Fruit fly (Drosophila melanogaster) Kc167 (cell line): ENCODE measurements around the gene Kcmf1.

Source experiments
- Myc ChIP-seq: fragments of >200 bp; optimal IDR thresholded peaks from 2 replicates; lab custom pipeline; 2017; ENCODE audit warnings: missing external identifiers
- Sin3A ChIP-seq: fragments of >200 bp; optimal IDR thresholded peaks from 2 replicates; lab custom pipeline; 2018; ENCODE audit warnings: missing external identifiers
- h ChIP-seq: fragments of >200 bp; optimal IDR thresholded peaks from 3 replicates; lab custom pipeline; 2018; ENCODE audit warnings: missing external identifiers
- insv ChIP-seq: fragments of >200 bp; optimal IDR thresholded peaks from 3 replicates; lab custom pipeline; 2018; ENCODE audit warnings: missing external identifiers
- psq ChIP-seq: fragments of >200 bp; optimal IDR thresholded peaks from 2 replicates; lab custom pipeline; 2017; ENCODE audit warnings: missing external identifiers
- ttk ChIP-seq: sonication (Bioruptor generic); optimal IDR thresholded peaks from 2 replicates; lab custom pipeline; 2017; ENCODE audit warnings: missing external identifiers

Gene Kcmf1

DNA sequence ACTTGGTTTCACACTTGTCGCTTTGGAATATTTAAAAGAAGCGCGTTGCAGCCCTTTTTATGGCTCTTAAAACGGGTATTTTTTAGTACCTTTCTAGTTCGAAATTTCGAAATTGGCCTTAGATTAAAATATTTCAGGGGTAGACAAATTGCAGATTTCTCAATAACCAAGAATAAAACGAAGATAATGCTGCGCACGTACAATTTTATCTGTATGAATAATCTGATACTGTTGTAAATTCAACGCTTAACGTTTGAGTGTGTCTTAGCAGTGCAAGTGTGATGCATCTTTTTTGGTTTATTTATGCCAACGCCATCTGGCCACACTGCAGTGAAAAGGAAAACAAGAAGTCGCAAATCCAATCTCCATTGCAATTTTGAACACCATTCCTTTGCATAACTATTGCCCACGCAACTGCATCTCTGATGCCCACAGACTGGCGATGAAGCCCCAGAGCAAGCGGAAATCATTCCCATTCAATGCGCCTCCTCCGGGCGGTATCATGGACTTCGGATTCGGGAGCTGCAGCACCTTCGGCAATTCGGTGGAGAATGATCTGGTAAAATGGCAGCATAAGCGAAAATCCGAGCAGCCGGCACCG lies 35.9 kb upstream of the Kcmf1 start, which contains the start of gene Nmdmc:
Nmdmc (minus strand) TSS at position 37 of the 601 bp plus-strand sequence.
- TF ChIP-seq Sin3A (no peak), ttk (no peak), h (lab: Kevin White, UChicago) (no peak), Myc (no peak), insv (lab: Kevin White, UChicago) (no peak), psq (lab: Kevin White, UChicago) (no peak)

DNA sequence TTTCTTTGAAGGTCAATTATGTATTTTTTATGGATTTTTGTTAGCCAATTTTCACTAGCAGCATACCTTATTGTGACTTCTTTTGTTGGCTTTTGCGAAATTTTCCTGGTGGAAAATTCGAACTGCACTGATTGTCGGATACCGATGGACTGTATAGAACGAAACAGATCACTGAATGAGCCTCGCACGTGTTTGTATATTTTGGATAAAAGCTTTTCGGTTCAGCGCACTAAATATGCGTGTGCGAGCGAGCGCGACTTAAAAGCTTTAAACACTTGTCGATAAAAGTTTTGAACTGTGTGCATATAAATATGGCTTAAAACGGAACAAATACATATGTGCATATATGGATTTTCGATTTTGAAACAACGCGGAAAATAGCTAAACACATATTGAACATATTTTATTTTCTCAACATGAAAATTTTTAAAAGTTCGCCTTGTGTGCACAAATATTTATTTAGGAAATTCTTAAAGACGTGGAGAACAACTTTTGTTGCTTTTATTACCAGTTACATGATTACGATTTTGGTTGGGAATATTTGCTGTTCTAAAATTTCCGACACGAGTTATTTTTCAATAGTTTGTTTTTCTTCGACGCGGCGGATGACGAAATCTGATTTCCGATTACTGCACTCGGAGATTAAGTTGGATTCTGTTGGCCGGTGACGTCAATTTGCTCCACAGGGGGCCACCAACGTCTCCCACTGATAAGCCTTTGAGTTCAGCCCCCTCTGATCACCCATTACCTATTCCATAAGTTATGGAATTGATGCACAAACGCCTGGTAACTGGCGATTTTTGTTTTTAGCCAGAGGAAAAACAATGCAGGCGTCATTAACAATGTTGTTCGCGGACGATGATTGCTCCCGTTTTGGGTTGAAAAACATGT lies 34.6 kb upstream of the Kcmf1 start:
- TF ChIP-seq Myc (no peak), h (lab: Kevin White, UChicago) (no peak), psq (lab: Kevin White, UChicago) (no peak), Sin3A (no peak), insv (lab: Kevin White, UChicago) (no peak), ttk (no peak)

DNA sequence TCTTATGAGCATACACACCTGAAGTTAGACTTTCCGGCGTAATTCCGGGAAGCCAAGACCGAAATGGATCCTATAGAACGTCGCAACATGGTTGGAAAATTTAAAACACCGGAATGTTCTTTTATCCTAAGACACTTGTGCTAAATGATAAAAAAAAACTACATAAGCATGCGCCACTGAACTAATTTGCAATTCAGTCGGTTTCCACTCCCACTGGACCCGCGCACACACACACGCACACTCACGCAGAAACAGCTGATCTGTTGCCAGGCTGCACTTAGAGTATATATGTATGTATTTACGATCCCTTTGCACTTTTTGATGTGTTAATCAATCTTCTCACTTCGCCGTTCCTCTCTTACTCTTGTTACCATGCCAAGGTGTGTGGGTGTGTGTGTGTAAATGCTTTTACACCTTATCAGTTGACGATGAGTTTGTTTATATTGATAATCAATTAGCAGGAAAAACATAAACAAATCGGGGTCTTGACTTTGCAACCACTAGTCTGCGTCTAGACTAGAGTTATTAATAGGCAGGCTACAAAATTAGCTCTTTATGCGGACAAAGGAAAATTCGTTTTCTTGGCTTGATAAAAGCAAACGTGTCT lies 33.9 kb upstream of the Kcmf1 start, which contains the start of gene Mst85C:
Mst85C (plus strand) TSS at position 180 of the 607 bp plus-strand sequence.
- no peak for TF ChIP-seq psq (lab: Kevin White, UChicago)
- TF ChIP-seq insv (lab: Kevin White, UChicago), result no peak
- TF ChIP-seq Sin3A, result no peak
- TF ChIP-seq ttk, result no peak

DNA sequence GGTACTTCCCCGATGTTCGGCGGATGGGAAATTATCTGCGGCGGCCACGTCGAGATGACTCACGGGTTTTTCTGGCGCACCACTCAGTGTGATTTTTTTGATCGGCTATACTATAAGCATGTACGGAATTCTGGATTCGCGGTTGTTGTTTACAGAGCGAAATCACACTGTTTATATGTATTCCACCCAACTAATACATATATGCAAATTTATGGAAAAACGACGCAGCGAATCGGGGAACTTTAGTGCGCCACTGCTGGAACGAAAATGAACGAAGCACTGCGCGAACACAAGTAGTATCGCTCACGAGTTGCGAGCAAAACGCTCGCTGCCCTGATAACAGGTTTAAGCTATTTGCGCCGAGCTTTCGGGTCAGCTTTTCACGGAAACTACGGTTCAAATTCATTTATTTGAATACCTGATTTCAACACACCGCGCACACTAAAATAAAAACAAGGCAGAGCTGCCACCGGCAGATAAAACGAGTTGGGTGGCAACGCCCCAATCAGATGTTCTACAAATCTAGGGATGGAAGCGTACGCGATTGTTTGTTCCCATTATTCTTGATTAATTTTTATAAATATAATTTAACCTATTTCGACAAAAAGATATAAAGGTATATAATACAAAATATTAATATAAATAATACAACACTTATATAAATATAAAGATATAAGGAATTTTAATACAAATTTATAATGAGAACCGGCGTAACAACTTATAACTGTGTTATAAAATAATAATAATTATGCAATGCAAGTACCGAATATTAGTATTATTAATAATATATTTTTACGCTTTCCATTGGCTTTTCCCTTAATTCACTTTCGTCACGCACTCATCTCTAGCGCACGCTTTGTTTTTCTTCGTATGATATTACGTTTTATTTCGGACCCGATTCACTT lies 33.1 kb upstream of the Kcmf1 start, which contains the start of gene Rel:
Rel (minus strand) TSS at position 417 of the 905 bp plus-strand sequence.
- TF ChIP-seq Myc (no peak), insv (lab: Kevin White, UChicago) (no peak), psq (lab: Kevin White, UChicago) (no peak), h (lab: Kevin White, UChicago) (no peak), Sin3A (no peak)

DNA sequence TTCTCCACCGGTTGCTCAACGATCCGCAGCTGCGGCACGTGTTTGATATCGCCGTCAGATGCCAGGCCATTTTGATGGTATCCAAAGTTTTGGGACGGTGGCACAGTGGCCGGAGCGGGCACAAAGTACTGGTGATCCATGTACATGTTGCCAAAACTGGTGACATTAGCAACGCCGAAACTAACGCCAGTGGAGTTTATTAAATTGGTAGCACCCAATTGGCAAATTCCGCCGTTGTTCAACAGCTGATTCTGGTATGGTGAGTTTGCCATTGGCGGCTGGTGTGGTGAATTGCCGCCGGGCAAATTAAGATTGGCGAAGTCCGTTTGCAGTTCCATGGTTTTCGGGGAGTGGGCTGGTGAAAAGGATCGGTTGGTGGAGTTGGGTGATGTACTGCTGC lies 32.2 kb upstream of the Kcmf1 start:
- TF ChIP-seq Myc (no peak), psq (lab: Kevin White, UChicago) (no peak), Sin3A (no peak), insv (lab: Kevin White, UChicago) (no peak)

DNA sequence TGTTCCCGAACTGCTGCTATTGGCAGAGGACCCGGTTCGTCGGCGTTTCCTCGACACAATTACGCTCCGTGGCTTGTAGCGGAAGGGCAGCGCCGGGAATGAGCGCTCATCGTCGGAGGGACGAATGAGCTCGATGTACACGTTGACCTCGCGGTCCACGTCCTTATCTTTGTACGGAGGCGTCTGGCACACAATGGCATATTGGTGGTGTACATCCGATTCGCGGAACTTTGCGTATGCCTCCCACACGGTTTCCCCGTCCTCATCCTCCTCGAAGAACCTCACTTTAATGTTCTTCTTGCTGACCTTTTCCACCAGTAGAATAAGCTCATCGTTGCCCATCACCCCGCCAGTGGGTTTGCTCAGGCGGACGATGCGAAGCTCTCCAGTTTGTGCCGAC lies 31.0 kb upstream of the Kcmf1 start:
- TF ChIP-seq insv (lab: Kevin White, UChicago) (no peak), psq (lab: Kevin White, UChicago) (no peak), ttk (no peak), h (lab: Kevin White, UChicago) (no peak), Myc (no peak), Sin3A (no peak)

DNA sequence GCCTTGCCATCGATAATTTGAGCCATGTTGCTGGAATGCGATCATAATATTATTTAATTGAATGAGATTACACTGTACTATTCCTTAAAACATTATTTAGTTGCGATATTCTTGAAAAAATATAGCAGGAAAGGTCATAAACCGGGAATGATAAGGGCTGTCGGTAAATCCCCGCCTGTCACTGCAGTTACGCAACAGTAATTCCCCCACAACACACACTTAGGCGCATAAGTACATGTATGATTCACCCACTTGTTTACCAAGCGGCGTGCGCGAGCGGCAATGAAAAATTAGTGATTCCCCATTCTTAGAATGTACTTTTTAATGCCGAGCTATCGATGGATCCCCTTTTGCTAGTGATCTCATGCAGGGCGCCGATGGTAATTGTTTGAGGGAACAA lies 28.9 kb upstream of the Kcmf1 start:
- no peak for TF ChIP-seq h (lab: Kevin White, UChicago)
- TF ChIP-seq Myc, result no peak
- no peak for TF ChIP-seq ttk
- no peak for TF ChIP-seq Sin3A
- no peak for TF ChIP-seq psq (lab: Kevin White, UChicago)
- TF ChIP-seq insv (lab: Kevin White, UChicago), result no peak

DNA sequence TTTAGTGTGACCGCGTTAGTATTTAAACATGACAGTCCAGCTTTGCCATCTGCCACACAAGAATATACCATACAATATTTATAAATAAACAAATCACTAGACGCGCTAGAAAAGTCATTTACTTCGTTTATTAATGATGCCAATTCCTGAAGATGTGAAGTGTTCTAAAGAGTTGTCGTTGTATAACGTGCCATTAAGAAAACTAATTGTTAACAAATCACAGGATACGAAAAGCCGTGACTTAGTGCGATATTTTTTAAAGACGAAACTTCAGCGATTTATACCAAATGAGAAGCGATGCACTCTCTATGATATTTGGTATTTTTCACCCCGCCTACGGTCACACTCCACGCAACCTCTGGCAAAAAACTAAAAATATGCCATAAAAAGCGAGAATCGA lies 24.7 kb upstream of the Kcmf1 start, which contains the start of gene neur:
neur (minus strand) TSS at position 24 of the 400 bp plus-strand sequence.
- TF ChIP-seq psq (lab: Kevin White, UChicago) (no peak), ttk (no peak)

DNA sequence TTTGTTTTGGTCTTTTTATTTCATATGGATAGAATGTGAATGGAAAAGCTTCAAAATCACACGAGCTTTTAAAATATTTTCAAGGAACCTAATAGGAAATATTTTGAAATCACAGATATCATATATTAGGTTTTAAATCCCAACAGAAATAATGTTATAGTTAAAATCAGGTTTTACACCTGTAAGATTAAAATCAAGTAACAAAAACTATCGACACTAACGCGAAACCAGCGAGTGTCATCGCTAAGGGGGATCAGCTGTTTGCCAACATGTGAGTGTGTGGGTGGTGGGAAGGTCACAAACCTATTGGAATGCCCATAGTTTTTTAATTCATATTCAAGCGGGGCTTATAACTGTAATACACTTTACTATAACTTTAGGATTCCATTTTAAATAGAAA lies 23.9 kb upstream of the Kcmf1 start, which contains the start of gene hyx:
hyx (plus strand) TSS at position 109 of the 400 bp plus-strand sequence.
- no peak for TF ChIP-seq psq (lab: Kevin White, UChicago)
- no peak for TF ChIP-seq insv (lab: Kevin White, UChicago)

DNA sequence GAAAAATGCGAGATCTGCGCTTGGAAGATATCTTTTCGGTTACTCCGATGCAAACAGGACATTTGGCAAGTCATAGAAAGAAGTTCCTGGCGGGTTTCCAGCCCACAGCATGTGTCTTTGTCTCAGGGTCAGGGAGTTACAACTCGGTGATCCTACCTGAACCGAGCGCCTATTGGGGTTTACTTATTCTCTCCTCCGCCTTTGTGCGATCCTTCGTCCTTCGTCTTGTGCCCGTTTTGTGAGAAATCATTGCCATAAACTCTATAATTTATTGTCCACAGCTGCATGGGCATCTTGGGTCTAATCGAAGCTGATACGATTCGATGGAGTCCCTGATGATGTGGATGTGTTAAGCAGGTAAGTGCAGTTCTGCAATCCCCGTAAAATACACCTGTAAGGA lies 23.2 kb upstream of the Kcmf1 start:
- TF ChIP-seq Sin3A (no peak), h (lab: Kevin White, UChicago) (no peak), psq (lab: Kevin White, UChicago) (no peak), insv (lab: Kevin White, UChicago) (no peak), Myc (no peak), ttk (no peak)

DNA sequence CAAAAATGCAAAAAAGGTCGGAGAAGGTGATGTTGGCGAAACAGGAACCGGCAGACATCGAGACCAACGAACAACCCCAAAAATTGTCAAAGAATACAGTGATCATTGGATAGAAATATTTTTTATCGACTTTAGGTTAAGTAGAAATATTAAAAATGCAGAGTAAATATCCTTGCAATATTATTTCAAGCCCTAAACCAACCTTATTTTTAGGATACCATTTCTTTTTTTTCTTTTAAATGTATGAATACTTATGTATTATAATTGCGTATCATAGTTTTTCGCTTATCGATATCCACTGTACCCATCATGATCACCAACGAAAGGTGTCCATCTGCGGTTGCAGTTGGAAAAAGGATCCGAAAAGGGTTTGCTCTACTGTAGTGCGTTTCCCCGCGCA lies 20.5 kb upstream of the Kcmf1 start:
- no peak for TF ChIP-seq h (lab: Kevin White, UChicago)
- no peak for TF ChIP-seq Sin3A
- TF ChIP-seq psq (lab: Kevin White, UChicago), result no peak
- TF ChIP-seq Myc, result no peak
